Worm (Caenorhabditis elegans): ENCODE measurements around the gene sra-10.
"Not testable (repeated sequence)": the region's sequence is repeated elsewhere in the genome, so short reads cannot be mapped to it uniquely, and the experiment has no call there.

sra-10 gene

DNA sequence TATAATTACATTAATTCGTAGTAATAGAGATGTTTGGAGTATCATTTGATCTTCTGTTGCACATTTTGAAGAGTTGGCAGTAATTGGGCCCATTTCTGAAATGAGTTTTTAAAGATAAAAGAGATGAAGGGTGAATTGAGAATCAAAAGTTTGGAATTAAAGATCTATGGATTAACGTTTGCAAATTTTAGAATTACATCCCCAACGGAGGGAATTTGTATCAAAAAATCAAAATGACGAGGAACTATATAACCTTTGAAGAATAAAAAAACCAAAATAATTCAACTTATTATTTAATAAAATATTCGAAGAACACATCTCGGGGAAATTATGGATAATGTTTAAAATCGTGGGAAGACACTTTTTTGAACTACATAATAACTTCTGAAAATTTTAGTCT, at the start of gene sra-10:
Gene sra-10, minus strand, starts transcription at position 101 of the 400 bp plus-strand sequence.
- TF ChIP-seq blmp-1 (tag; optimal IDR thresholded peaks at IDR 0.05; ENCODE audit: insufficient read depth) (no peak), ama-1 (optimal IDR thresholded peaks at IDR 0.05) (no peak), ceh-16 (tag; optimal IDR thresholded peaks at IDR 0.05) (no peak), aly-2 (tag; optimal IDR thresholded peaks at IDR 0.05) (no peak), nhr-23 (tag; optimal IDR thresholded peaks at IDR 0.05) (no peak), mab-5 (tag; optimal IDR thresholded peaks at IDR 0.05) (no peak), lin-13 (GFP tag; optimal IDR thresholded peaks at IDR 0.05) (no peak), F13H6.1 (tag; optimal IDR thresholded peaks at IDR 0.05) (no peak)

DNA sequence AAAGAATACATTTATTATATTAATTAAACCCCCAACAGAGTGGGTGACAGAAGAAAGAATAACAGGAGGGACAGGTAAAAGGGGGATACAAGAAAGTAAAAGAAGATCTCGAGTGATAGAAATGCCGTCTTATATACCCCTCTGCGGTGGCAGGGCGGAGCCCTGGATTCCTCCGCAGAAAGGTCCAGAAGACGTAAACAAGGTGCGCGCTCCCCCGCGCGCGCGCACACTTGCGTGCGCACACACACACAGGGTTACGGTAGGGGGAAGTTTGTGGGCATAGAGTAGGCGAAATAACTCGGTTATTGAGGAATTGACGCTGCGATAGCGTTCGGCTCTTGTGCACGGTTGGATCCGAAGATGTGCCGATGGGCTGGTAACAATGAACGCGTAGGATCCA, 47.0 kb upstream of the sra-10 start, which contains the start of gene R03D7.15:
Gene R03D7.15, plus strand, starts transcription at position 299 of the 400 bp plus-strand sequence.
- TF ChIP-seq nhr-77 (tag; optimal IDR thresholded peaks at IDR 0.05); Y55F3AM.14 (GFP tag; optimal IDR thresholded peaks at IDR 0.05); unc-62 (GFP tag; optimal IDR thresholded peaks at IDR 0.05): not testable (repeated sequence)

DNA sequence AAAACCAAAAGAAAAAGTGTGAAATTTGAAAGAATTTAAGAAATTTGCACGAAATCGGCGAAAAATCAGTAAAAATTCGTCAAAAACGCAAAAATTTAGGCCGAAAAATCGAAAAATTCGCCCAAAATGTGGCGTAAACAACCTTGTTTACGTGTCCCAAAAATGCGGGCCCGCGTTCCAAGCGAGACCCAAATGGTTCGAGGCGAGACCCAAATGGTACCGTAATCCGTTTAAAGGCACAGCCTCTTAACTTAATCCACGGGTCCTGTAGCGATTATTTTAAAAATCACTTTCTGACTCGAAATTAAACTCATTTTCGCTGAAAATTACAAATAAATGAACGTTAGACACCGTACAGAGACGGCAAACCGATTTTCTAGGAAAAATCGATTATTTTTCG, 40.4 kb upstream of the sra-10 start:
- TF ChIP-seq nhr-12 (tag; optimal IDR thresholded peaks at IDR 0.05) (no peak), mbf-1 (tag; optimal IDR thresholded peaks at IDR 0.05) (no peak), nhr-77 (tag; optimal IDR thresholded peaks at IDR 0.05) (no peak), ZK546.5 (tag; optimal IDR thresholded peaks at IDR 0.05) (no peak), dmd-4 (tag; optimal IDR thresholded peaks at IDR 0.05) (no peak), mdl-1 (tag; optimal IDR thresholded peaks at IDR 0.05) (no peak)

DNA sequence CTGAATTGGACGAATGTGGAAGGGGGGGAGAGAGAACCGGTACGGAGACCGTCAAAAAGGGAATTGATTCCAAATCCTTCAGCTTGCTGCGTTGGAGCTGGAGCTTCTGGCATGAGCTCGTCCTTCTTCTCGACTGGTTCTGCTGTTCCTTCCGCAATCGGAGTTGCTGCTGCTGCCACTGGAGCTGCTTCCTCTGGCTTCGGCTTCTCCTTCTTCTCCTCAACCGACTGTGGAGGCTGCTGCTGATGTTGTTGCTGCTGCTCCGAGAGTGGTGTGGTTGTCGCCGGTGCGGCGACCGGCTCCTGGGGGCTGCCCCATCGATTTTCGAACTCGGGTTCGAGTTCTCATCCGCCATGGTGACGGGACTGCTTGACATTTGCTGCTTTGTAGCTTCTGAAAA, 39.9 kb upstream of the sra-10 start, which contains the start of gene R03D7.2:
Gene R03D7.2, minus strand, starts transcription at position 399 of the 400 bp plus-strand sequence.
- TF ChIP-seq nhr-25 (tag; optimal IDR thresholded peaks at IDR 0.05): no peak
- TF ChIP-seq gmeb-1 (tag; optimal IDR thresholded peaks at IDR 0.05): no peak
- TF ChIP-seq sma-3 (GFP tag; optimal IDR thresholded peaks at IDR 0.05): no peak
- no peak for TF ChIP-seq blmp-1 (tag; optimal IDR thresholded peaks at IDR 0.05; ENCODE audit: insufficient read depth)
- no peak for TF ChIP-seq snpc-4 (tag; optimal IDR thresholded peaks at IDR 0.05)
- no peak for TF ChIP-seq unc-62 (GFP tag; optimal IDR thresholded peaks at IDR 0.05)

DNA sequence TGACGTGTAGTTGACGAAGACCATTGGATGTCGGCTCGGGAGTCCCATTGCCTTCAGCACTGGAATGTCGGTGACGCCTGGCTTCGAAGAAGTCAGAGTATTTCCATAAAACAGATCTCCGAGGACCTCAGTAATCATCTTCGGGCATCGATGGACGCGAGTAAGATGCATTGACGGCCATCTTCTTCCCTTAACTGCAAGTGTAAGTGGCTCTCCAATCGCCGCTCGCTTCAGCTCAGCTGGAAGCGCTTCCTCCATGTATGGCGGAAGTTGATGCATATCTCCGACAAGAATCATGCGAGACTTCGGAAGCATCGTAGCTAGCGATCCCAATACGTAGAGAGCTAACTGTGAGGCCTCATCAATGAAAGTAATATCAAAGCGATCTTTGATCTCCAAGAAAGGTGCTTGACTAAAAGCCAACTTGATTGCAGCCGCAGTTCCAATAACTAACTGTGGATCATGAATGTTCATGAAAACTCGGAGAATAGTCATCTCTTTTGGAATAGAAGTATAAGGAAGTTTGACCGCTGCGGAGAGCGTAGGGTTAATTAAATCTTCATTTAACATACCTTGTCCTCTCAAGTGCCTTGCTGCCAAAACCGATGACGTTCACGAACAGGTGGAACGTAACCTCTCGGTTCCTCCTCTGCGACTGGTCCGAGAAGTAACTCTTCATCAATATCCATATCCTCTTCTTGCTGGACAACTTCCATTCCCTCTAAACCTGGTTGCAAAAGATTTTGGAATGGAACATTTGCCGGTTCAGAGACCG, 39.2 kb upstream of the sra-10 start:
- TF ChIP-seq nhr-237 (tag; optimal IDR thresholded peaks at IDR 0.05): no peak
- no peak for TF ChIP-seq crh-2 (tag; optimal IDR thresholded peaks at IDR 0.05)
- TF ChIP-seq R02D3.7 (tag; optimal IDR thresholded peaks at IDR 0.05): no peak
- TF ChIP-seq aly-2 (tag; optimal IDR thresholded peaks at IDR 0.05): no peak
- TF ChIP-seq fos-1 (tag; optimal IDR thresholded peaks at IDR 0.05): no peak
- TF ChIP-seq lsy-2 (tag; optimal IDR thresholded peaks at IDR 0.05): no peak
- TF ChIP-seq gmeb-1 (tag; optimal IDR thresholded peaks at IDR 0.05): no peak
- TF ChIP-seq ama-1 (optimal IDR thresholded peaks at IDR 0.05): no peak
- TF ChIP-seq nhr-6 (tag; optimal IDR thresholded peaks at IDR 0.05): no peak
- TF ChIP-seq mdl-1 (tag; optimal IDR thresholded peaks at IDR 0.05): no peak
- TF ChIP-seq ztf-1 (GFP tag; conservative IDR thresholded peaks at IDR 0.05): no peak
- TF ChIP-seq ceh-82 (tag; optimal IDR thresholded peaks at IDR 0.05): no peak
- no peak for TF ChIP-seq alr-1 (tag; optimal IDR thresholded peaks at IDR 0.05)
- TF ChIP-seq skn-1 (tag; optimal IDR thresholded peaks at IDR 0.05): no peak
- no peak for TF ChIP-seq F13H6.1 (tag; optimal IDR thresholded peaks at IDR 0.05)
- no peak for TF ChIP-seq unc-62 (GFP tag; optimal IDR thresholded peaks at IDR 0.05)
- TF ChIP-seq nhr-12 (tag; optimal IDR thresholded peaks at IDR 0.05): no peak
- TF ChIP-seq blmp-1 (tag; optimal IDR thresholded peaks at IDR 0.05; ENCODE audit: insufficient read depth): no peak
- TF ChIP-seq Y55F3AM.14 (GFP tag; optimal IDR thresholded peaks at IDR 0.05): no peak

DNA sequence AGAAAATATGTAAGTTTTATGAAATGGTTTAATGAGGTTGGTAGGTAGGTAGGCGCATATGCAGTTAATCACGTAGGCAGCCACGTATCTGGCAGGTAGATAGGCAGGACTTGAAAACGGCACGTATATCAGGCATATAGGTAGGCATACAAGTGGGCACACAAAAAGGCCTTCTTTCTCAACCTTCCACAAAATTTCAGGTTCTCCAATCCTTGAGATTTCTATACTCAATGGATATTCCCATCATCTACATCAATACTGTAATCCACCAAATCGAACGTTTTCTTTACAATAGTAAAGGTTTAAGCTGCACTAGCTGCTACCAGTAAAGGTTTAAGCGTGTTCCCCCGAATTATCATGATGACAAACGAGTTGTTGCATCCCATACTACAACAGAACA, 37.4 kb upstream of the sra-10 start:
- TF ChIP-seq sma-9 (GFP tag; optimal IDR thresholded peaks at IDR 0.05) (no peak), sma-9 (tag; optimal IDR thresholded peaks at IDR 0.05) (no peak), snpc-4 (tag; optimal IDR thresholded peaks at IDR 0.05) (no peak), lin-13 (GFP tag; optimal IDR thresholded peaks at IDR 0.05) (no peak), lin-11 (tag; optimal IDR thresholded peaks at IDR 0.05) (no peak)
